Worm (Caenorhabditis elegans): ENCODE measurements around the gene F44E2.3.

- TF ChIP-seq atf-7 (tag; optimal IDR thresholded peaks at IDR 0.05) (peak; percentile 81), mxl-1 (tag; optimal IDR thresholded peaks at IDR 0.05) (no peak)
Observed at ce11 chrIII:8799964-8800795, 28.9 kb downstream of the F44E2.3 start, which contains the start of gene F54F2.6.
